Worm (Caenorhabditis elegans): Measurements from ENCODE around the gene lgc-46.

- TF ChIP-seq nhr-12 (tag; optimal IDR thresholded peaks at IDR 0.05), result no peak
- TF ChIP-seq lin-39 (tag; optimal IDR thresholded peaks at IDR 0.05), result no peak
- TF ChIP-seq mdl-1 (tag; optimal IDR thresholded peaks at IDR 0.05), result no peak
- no peak for TF ChIP-seq zag-1 (tag; optimal IDR thresholded peaks at IDR 0.05)
- TF ChIP-seq egl-27 (tag; optimal IDR thresholded peaks at IDR 0.05), result no peak
- no peak for TF ChIP-seq snpc-4 (tag; optimal IDR thresholded peaks at IDR 0.05)
- no peak for TF ChIP-seq nhr-11 (tag; optimal IDR thresholded peaks at IDR 0.05)
Measured at ce11 chrIII:1169622-1170021, 33.8 kb upstream of the lgc-46 start.
